Worm (Caenorhabditis elegans) whole organism, L2 larva: Measurements from ENCODE around the gene F02A9.1.

ENCODE experiments used
- R02D3.7 ChIP-seq: fragments of 150-350 bp; optimal IDR thresholded peaks from 2 replicates; lab custom pipeline; 2014; ENCODE audit warnings: missing biosample characterization, missing genetic modification characterization
- aly-2 ChIP-seq: fragments of 150-350 bp; optimal IDR thresholded peaks from 2 replicates; lab custom pipeline; 2014; ENCODE audit warnings: missing biosample characterization, missing genetic modification characterization
- ama-1 ChIP-seq: fragments of 150-350 bp; optimal IDR thresholded peaks from 2 replicates; lab custom pipeline; 2018; ENCODE audit warnings: inconsistent platforms
- ceh-16 ChIP-seq: fragments of 150-350 bp; optimal IDR thresholded peaks from 2 replicates; lab custom pipeline; 2014; ENCODE audit warnings: missing biosample characterization, missing genetic modification characterization
- elt-3 ChIP-seq: sonication (generic microtip); optimal IDR thresholded peaks from 2 replicates; lab custom pipeline; 2017; ENCODE audit warnings: missing biosample characterization, missing genetic modification characterization
- nhr-237 ChIP-seq: fragments of 150-350 bp; optimal IDR thresholded peaks from 2 replicates; lab custom pipeline; 2014; ENCODE audit warnings: missing biosample characterization, missing genetic modification characterization
- nhr-25 ChIP-seq: fragments of 150-350 bp; sonication (generic microtip); optimal IDR thresholded peaks from 3 replicates; lab custom pipeline; 2014; ENCODE audit warnings: missing biosample characterization, missing genetic modification characterization

DNA sequence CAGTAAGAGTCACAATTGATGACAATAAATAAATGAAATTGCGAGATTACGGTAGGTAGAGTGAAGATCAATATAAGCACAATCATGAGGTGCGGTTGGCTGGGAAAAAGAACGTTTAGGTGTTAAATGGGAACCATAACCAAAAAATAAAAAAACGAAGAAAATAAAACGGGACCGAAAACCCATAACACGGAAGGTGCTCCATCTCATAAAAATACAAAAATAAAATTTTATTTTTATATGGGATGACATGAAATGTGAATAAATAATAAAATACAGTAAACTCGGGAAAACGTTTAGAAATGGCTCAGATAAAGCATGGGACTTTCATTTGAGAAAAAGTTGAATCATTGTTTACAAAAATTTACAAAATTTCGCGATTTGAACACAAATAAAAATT is 2.1 kb downstream of the F02A9.1 start, which contains the start of gene F02A9.7:
- TF ChIP-seq R02D3.7 (no peak), ceh-16 (no peak), elt-3 (tag; lab: Kevin White, UChicago) (no peak), nhr-237 (tag; lab: Kevin White, UChicago) (no peak), ama-1 (no peak), nhr-25 (tag; lab: Kevin White, UChicago) (no peak), aly-2 (tag; lab: Kevin White, UChicago) (no peak)
